Fruit fly (Drosophila melanogaster) whole organism, adult: Measurements from ENCODE around the gene Skp2.

Experiments used
- CG11617 ChIP-seq: fragments of 200-800 bp; sonication (Bioruptor generic); optimal IDR thresholded peaks from 2 replicates; lab custom pipeline; 2017; ENCODE audit warnings: mild to moderate bottlenecking, missing biosample characterization, missing genetic modification reagents, missing genetic modification characterization
- CG12768 ChIP-seq: fragments of 200-800 bp; sonication (Bioruptor generic); optimal IDR thresholded peaks from 2 replicates; lab custom pipeline; 2017; ENCODE audit warnings: missing biosample characterization, missing genetic modification characterization, mild to moderate bottlenecking, moderate library complexity, missing genetic modification reagents
- CG14711 ChIP-seq: fragments of 200-800 bp; sonication (Bioruptor generic); optimal IDR thresholded peaks from 2 replicates; lab custom pipeline; 2018; ENCODE audit warnings: missing biosample characterization, mild to moderate bottlenecking, missing genetic modification characterization, moderate library complexity
- CG1620 ChIP-seq: fragments of 200-800 bp; sonication (Bioruptor generic); optimal IDR thresholded peaks from 2 replicates; lab custom pipeline; 2016; ENCODE audit warnings: missing biosample characterization, missing genetic modification characterization
- CG33017 ChIP-seq: fragments of 200-800 bp; sonication (Bioruptor generic); optimal IDR thresholded peaks from 2 replicates; lab custom pipeline; 2018; ENCODE audit warnings: missing biosample characterization, mild to moderate bottlenecking, missing genetic modification characterization, moderate library complexity
- CG5204 ChIP-seq: fragments of 200-800 bp; sonication (Bioruptor generic); optimal IDR thresholded peaks from 2 replicates; lab custom pipeline; 2016; ENCODE audit warnings: missing biosample characterization, missing genetic modification characterization
- CG7045 ChIP-seq: fragments of 200-800 bp; sonication (Bioruptor generic); optimal IDR thresholded peaks from 2 replicates; lab custom pipeline; 2017; ENCODE audit warnings: missing biosample characterization, mild to moderate bottlenecking, missing genetic modification characterization
- CG7101 ChIP-seq: fragments of 200-800 bp; sonication (Bioruptor generic); optimal IDR thresholded peaks from 2 replicates; lab custom pipeline; 2018; ENCODE audit warnings: missing biosample characterization, mild to moderate bottlenecking, missing genetic modification characterization, moderate library complexity
- Clk ChIP-seq: fragments of 200-800 bp; sonication (Bioruptor generic); optimal IDR thresholded peaks from 2 replicates; lab custom pipeline; 2017; ENCODE audit warnings: missing biosample characterization, missing genetic modification characterization
- Crg-1 ChIP-seq: fragments of 200-800 bp; sonication (Bioruptor generic); optimal IDR thresholded peaks from 2 replicates; lab custom pipeline; 2016; ENCODE audit warnings: missing biosample characterization, missing genetic modification characterization
- Hr96 ChIP-seq: fragments of 200-800 bp; sonication (Bioruptor generic); optimal IDR thresholded peaks from 2 replicates; lab custom pipeline; 2016; ENCODE audit warnings: missing biosample characterization, missing genetic modification characterization
- Mnt ChIP-seq: fragments of 200-800 bp; sonication (Bioruptor generic); optimal IDR thresholded peaks from 2 replicates; lab custom pipeline; 2016; ENCODE audit warnings: missing biosample characterization, mild to moderate bottlenecking, missing genetic modification characterization
- bab1 ChIP-seq: fragments of 200-800 bp; sonication (Bioruptor generic); optimal IDR thresholded peaks from 3 replicates; lab custom pipeline; 2019; ENCODE audit warnings: missing biosample characterization, mild to moderate bottlenecking, missing genetic modification characterization, moderate library complexity
- cic ChIP-seq: fragments of 200-800 bp; sonication (Bioruptor generic); optimal IDR thresholded peaks from 2 replicates; lab custom pipeline; 2017; ENCODE audit warnings: missing biosample characterization, mild to moderate bottlenecking, missing genetic modification characterization, moderate library complexity
- cnc ChIP-seq, 2 experiments: fragments of >200 bp; optimal IDR thresholded peaks; 2 replicates each; lab custom pipeline; 2017
- kay ChIP-seq: fragments of 200-800 bp; sonication (Bioruptor generic); peaks from one replicate; lab custom pipeline; 2016; ENCODE audit warnings: missing biosample characterization, missing genetic modification characterization, borderline replicate concordance
- ovo ChIP-seq: fragments of 200-800 bp; sonication (Bioruptor generic); optimal IDR thresholded peaks from 2 replicates; lab custom pipeline; 2016; ENCODE audit warnings: missing biosample characterization, missing genetic modification characterization
- pad ChIP-seq: fragments of 200-800 bp; sonication (Bioruptor generic); optimal IDR thresholded peaks from 3 replicates; lab custom pipeline; 2017; ENCODE audit warnings: missing biosample characterization, missing genetic modification characterization, mild to moderate bottlenecking, moderate library complexity, missing genetic modification reagents
- tj ChIP-seq: fragments of 200-800 bp; sonication (Bioruptor generic); optimal IDR thresholded peaks from 3 replicates; lab custom pipeline; 2017; ENCODE audit warnings: missing biosample characterization, mild to moderate bottlenecking, missing genetic modification characterization, moderate library complexity
- toe ChIP-seq: fragments of 200-800 bp; sonication (Bioruptor generic); optimal IDR thresholded peaks from 2 replicates; lab custom pipeline; 2016; ENCODE audit warnings: missing biosample characterization, missing genetic modification characterization

The Skp2 gene

dm6 chr3R:4310683-4311066 is 26.8 kb downstream of the Skp2 start, which contains the start of gene Vps24:
Vps24 (minus strand) TSS chr3R:4310947.
- TF ChIP-seq kay (GFP tag; lab: Kevin White, UChicago): peak; percentile 96
- peak; percentile 46 for TF ChIP-seq bab1 (GFP tag; lab: Kevin White, UChicago)
- no peak for TF ChIP-seq Hr96 (GFP tag; lab: Kevin White, UChicago)

- TF ChIP-seq bab1 (GFP tag; lab: Kevin White, UChicago) (no peak), toe (GFP tag; lab: Kevin White, UChicago) (no peak), pad (GFP tag; lab: Kevin White, UChicago) (no peak), Crg-1 (GFP tag; lab: Kevin White, UChicago) (no peak), kay (GFP tag; lab: Kevin White, UChicago) (no peak), cnc (optimal IDR thresholded peaks at IDR 0.05; lab: Kevin White, UChicago) (no peak), tj (GFP tag; lab: Kevin White, UChicago) (no peak), CG11617 (GFP tag; lab: Kevin White, UChicago) (no peak), Clk (no peak), cic (GFP tag; lab: Kevin White, UChicago) (no peak), Hr96 (GFP tag; lab: Kevin White, UChicago) (no peak)
Measured at dm6 chr3R:4308708-4309107, 28.8 kb downstream of the Skp2 start.

DNA sequence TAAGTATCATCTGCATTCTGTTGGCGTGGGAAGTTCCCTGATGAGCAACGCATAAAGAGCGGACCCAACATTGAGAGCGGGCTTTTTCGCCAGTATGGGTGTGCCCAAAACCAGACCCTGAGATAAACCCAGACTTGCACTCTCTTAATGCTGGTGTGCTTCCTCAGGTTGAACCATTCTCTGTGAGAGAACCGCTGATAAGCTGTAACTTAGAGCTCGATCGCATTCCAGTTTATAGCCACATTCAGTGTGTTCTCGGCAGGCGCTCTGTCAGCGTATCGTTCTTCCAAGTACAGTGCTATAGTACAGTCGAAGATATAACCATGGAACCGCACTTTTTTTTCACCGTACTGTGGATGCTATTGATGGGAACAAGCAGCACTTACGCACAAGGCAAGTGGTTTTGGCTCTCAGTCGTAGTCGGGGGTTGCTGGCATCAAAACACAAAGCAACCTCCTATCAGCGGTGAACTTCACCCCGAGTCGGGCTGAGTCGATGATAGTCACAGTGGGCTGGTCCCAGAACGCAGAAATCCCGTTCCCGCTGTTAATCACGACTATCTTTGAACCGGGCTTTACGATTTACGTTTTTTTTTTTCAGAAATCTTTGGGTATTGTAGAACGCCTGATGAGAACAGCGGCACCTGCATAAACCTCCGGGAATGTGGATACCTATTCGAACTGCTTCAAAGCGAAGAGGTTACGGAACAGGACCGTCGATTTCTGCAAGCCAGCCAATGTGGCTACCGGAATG is 29.6 kb downstream of the Skp2 start, which contains the start of gene MP1:
TSS of gene MP1 (plus strand) at position 245 of the 753 bp plus-strand sequence.
- no peak for TF ChIP-seq CG5204 (GFP tag; lab: Kevin White, UChicago)
- TF ChIP-seq tj (GFP tag; lab: Kevin White, UChicago): peak; percentile 62
- peak; percentile 49 for TF ChIP-seq bab1 (GFP tag; lab: Kevin White, UChicago)
- peak; percentile 35 for TF ChIP-seq cic (GFP tag; lab: Kevin White, UChicago)

DNA sequence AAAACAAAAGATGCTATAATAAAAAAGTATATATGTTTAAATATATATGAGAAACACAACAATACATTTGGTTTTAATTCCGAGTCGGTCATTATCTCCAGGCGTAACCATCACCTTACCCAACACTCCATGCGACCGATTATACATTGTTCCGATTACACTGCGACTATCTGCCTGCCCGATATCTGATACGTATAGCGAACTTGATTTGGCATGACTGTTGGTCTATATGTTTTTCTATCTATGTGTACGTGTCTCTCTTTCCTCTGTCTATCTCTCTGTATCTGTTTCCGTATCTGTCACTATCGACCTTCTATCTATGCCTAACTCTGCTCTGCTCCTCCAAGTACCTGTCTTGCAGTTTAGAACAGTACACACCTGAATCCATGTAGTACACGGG is 36.0 kb downstream of the Skp2 start:
- TF ChIP-seq CG7045 (GFP tag; lab: Kevin White, UChicago) (no peak), CG1620 (GFP tag; lab: Kevin White, UChicago) (no peak), CG33017 (tag; lab: Kevin White, UChicago) (no peak), Hr96 (GFP tag; lab: Kevin White, UChicago) (no peak), Mnt (GFP tag; lab: Kevin White, UChicago) (no peak), cic (GFP tag; lab: Kevin White, UChicago) (no peak), tj (GFP tag; lab: Kevin White, UChicago) (no peak), kay (GFP tag; lab: Kevin White, UChicago) (no peak), CG7101 (tag; lab: Kevin White, UChicago) (no peak), CG5204 (GFP tag; lab: Kevin White, UChicago) (no peak), bab1 (GFP tag; lab: Kevin White, UChicago) (no peak), pad (GFP tag; lab: Kevin White, UChicago) (no peak), CG14711 (tag; lab: Kevin White, UChicago) (no peak), Clk (no peak), CG11617 (GFP tag; lab: Kevin White, UChicago) (no peak)

DNA sequence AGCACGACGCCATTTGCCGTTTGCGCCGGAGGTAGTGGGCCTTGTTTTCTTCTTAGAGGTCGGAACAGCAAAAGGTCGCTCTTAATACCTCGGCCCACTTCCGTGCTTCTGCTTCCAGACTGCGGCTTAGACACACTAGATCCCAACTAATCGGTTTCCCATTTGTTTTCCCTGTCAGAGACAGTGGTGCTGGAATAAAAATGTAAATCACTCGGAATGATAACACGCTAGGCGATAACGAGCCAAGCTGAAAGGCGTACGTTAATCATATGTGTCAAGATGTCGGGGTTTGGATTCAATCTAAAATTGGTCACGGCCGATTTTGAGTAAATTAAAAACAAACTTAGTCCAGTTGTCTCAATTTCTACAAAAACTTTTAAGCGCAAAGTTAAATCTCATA is 42.8 kb downstream of the Skp2 start, which contains the start of gene Nepl11:
TSS of gene Nepl11 (minus strand) at position 152 of the 400 bp plus-strand sequence.
- TF ChIP-seq CG14711 (tag; lab: Kevin White, UChicago) (no peak), Clk (no peak), ovo (no peak), CG33017 (tag; lab: Kevin White, UChicago) (no peak), pad (GFP tag; lab: Kevin White, UChicago) (no peak), Hr96 (GFP tag; lab: Kevin White, UChicago) (no peak), CG5204 (GFP tag; lab: Kevin White, UChicago) (no peak), CG12768 (GFP tag; lab: Kevin White, UChicago) (no peak), cic (GFP tag; lab: Kevin White, UChicago) (no peak), CG7101 (tag; lab: Kevin White, UChicago) (no peak), CG11617 (GFP tag; lab: Kevin White, UChicago) (no peak), kay (GFP tag; lab: Kevin White, UChicago) (no peak), toe (GFP tag; lab: Kevin White, UChicago) (no peak), Crg-1 (GFP tag; lab: Kevin White, UChicago) (no peak), cnc (optimal IDR thresholded peaks at IDR 0.05; lab: Kevin White, UChicago) (no peak), CG1620 (GFP tag; lab: Kevin White, UChicago) (no peak)

- TF ChIP-seq CG1620 (GFP tag; lab: Kevin White, UChicago) (no peak), cic (GFP tag; lab: Kevin White, UChicago) (no peak), CG5204 (GFP tag; lab: Kevin White, UChicago) (no peak), ovo (no peak), kay (GFP tag; lab: Kevin White, UChicago) (no peak), CG7045 (GFP tag; lab: Kevin White, UChicago) (no peak), cnc (optimal IDR thresholded peaks at IDR 0.05; lab: Kevin White, UChicago) (no peak), tj (GFP tag; lab: Kevin White, UChicago) (no peak), Hr96 (GFP tag; lab: Kevin White, UChicago) (no peak), CG14711 (tag; lab: Kevin White, UChicago) (no peak), Clk (no peak), Crg-1 (GFP tag; lab: Kevin White, UChicago) (no peak), CG33017 (tag; lab: Kevin White, UChicago) (no peak), toe (GFP tag; lab: Kevin White, UChicago) (no peak), CG11617 (GFP tag; lab: Kevin White, UChicago) (no peak), CG12768 (GFP tag; lab: Kevin White, UChicago) (no peak), Mnt (GFP tag; lab: Kevin White, UChicago) (no peak), pad (GFP tag; lab: Kevin White, UChicago) (no peak), bab1 (GFP tag; lab: Kevin White, UChicago) (no peak), CG7101 (tag; lab: Kevin White, UChicago) (no peak)
Measured at dm6 chr3R:4292185-4292584, 45.3 kb downstream of the Skp2 start.
